Fruit fly (Drosophila melanogaster) whole organism, embryonic: ENCODE results near the gene CG34282.

ENCODE experiments used
- CG10366 ChIP-seq: fragments of 200-800 bp; sonication (Bioruptor generic); IDR thresholded peaks from 2 replicates; pipeline ENCODE4 v1.3.6; 2022; ENCODE audit warnings: missing biosample characterization, missing genetic modification characterization
- CG11085 ChIP-seq: fragments of 200-800 bp; sonication (Bioruptor generic); IDR thresholded peaks from 2 replicates; pipeline ENCODE4 v1.3.6; 2022; ENCODE audit warnings: missing biosample characterization, missing genetic modification characterization
- CG11093 ChIP-seq: fragments of 200-800 bp; sonication (Bioruptor generic); IDR thresholded peaks from 3 replicates; pipeline ENCODE4 v1.3.6; 2022; ENCODE audit warnings: missing biosample characterization, missing genetic modification characterization
- CG12299 ChIP-seq: fragments of 200-800 bp; sonication (Bioruptor generic); optimal IDR thresholded peaks from 2 replicates; lab custom pipeline; 2018; ENCODE audit warnings: missing biosample characterization, mild to moderate bottlenecking, missing genetic modification characterization
- CG13123 ChIP-seq: fragments of 200-800 bp; sonication (Bioruptor generic); optimal IDR thresholded peaks from 2 replicates; lab custom pipeline; 2016; ENCODE audit warnings: missing biosample characterization, missing genetic modification characterization
- CG14710 ChIP-seq: fragments of 200-800 bp; sonication (Bioruptor generic); optimal IDR thresholded peaks from 3 replicates; lab custom pipeline; 2019; ENCODE audit warnings: missing biosample characterization, mild to moderate bottlenecking, missing genetic modification characterization, moderate library complexity
- CG15696 ChIP-seq: fragments of 200-800 bp; sonication (Bioruptor generic); optimal IDR thresholded peaks from 2 replicates; lab custom pipeline; 2019; ENCODE audit warnings: missing biosample characterization, mild to moderate bottlenecking, missing genetic modification characterization, moderate library complexity
- CG17359 ChIP-seq: fragments of 200-800 bp; sonication (Bioruptor generic); optimal IDR thresholded peaks from 3 replicates; lab custom pipeline; 2018; ENCODE audit warnings: missing biosample characterization, mild to moderate bottlenecking, missing genetic modification characterization, moderate library complexity
- CG17612 ChIP-seq: fragments of 200-800 bp; sonication (Bioruptor generic); IDR thresholded peaks from 2 replicates; pipeline ENCODE4 v1.3.6; 2022; ENCODE audit warnings: missing biosample characterization, missing genetic modification characterization
- CG18599 ChIP-seq: fragments of 200-800 bp; sonication (Bioruptor generic); optimal IDR thresholded peaks from 3 replicates; lab custom pipeline; 2017; ENCODE audit warnings: missing biosample characterization, missing genetic modification characterization, mild to moderate bottlenecking, moderate library complexity, missing genetic modification reagents
- CG2678 ChIP-seq: fragments of 200-800 bp; sonication (Bioruptor generic); optimal IDR thresholded peaks from 3 replicates; lab custom pipeline; 2019; ENCODE audit warnings: missing biosample characterization, mild to moderate bottlenecking, missing genetic modification characterization, moderate library complexity
- CG3163 ChIP-seq: fragments of 200-800 bp; sonication (Bioruptor generic); optimal IDR thresholded peaks from 3 replicates; lab custom pipeline; 2016; ENCODE audit warnings: missing biosample characterization, missing genetic modification characterization
- CG33557 ChIP-seq: fragments of 200-800 bp; sonication (Bioruptor generic); optimal IDR thresholded peaks from 2 replicates; lab custom pipeline; 2019; ENCODE audit warnings: missing biosample characterization, mild to moderate bottlenecking, missing genetic modification characterization, moderate library complexity
- CG3407 ChIP-seq: fragments of 200-800 bp; sonication (Bioruptor generic); optimal IDR thresholded peaks from 2 replicates; lab custom pipeline; 2018; ENCODE audit warnings: missing biosample characterization, mild to moderate bottlenecking, missing genetic modification characterization
- CG4282 ChIP-seq: fragments of 200-800 bp; sonication (Bioruptor generic); optimal IDR thresholded peaks from 2 replicates; lab custom pipeline; 2016; ENCODE audit warnings: missing biosample characterization, missing genetic modification characterization
- CG4424 ChIP-seq: fragments of 200-800 bp; sonication (Bioruptor generic); optimal IDR thresholded peaks from 3 replicates; lab custom pipeline; 2016; ENCODE audit warnings: missing biosample characterization, missing genetic modification characterization
- CG5180 ChIP-seq: fragments of 200-800 bp; sonication (Bioruptor generic); optimal IDR thresholded peaks from 3 replicates; lab custom pipeline; 2017; ENCODE audit warnings: missing biosample characterization, missing genetic modification characterization, mild to moderate bottlenecking, moderate library complexity, missing genetic modification reagents
- CG6765 ChIP-seq: fragments of 200-800 bp; sonication (Bioruptor generic); optimal IDR thresholded peaks from 3 replicates; lab custom pipeline; 2017; ENCODE audit warnings: missing biosample characterization, mild to moderate bottlenecking, missing genetic modification characterization
- CG7839 ChIP-seq: fragments of 200-800 bp; sonication (Bioruptor generic); optimal IDR thresholded peaks from 3 replicates; lab custom pipeline; 2018; ENCODE audit warnings: missing biosample characterization, mild to moderate bottlenecking, missing genetic modification characterization, moderate library complexity
- CG8388 ChIP-seq: fragments of 200-800 bp; sonication (Bioruptor generic); optimal IDR thresholded peaks from 2 replicates; lab custom pipeline; 2019; ENCODE audit warnings: missing biosample characterization, mild to moderate bottlenecking, missing genetic modification characterization, moderate library complexity
- CG9437 ChIP-seq: fragments of 200-800 bp; sonication (Bioruptor generic); optimal IDR thresholded peaks from 2 replicates; lab custom pipeline; 2018; ENCODE audit warnings: missing biosample characterization, mild to moderate bottlenecking, missing genetic modification characterization
- CoRest ChIP-seq: fragments of 200-800 bp; sonication (Bioruptor generic); optimal IDR thresholded peaks from 3 replicates; lab custom pipeline; 2018; ENCODE audit warnings: missing biosample characterization, mild to moderate bottlenecking, missing genetic modification characterization, moderate library complexity
- D19A ChIP-seq: fragments of 200-800 bp; optimal IDR thresholded peaks from 3 replicates; lab custom pipeline; 2019; ENCODE audit warnings: missing biosample characterization, mild to moderate bottlenecking, missing genetic modification characterization, moderate library complexity
- Dll ChIP-seq: fragments of 200-800 bp; sonication (Bioruptor generic); IDR thresholded peaks from 4 replicates; pipeline ENCODE4 v1.3.6; 2022; ENCODE audit warnings: missing biosample characterization, missing genetic modification characterization; ENCODE audit not compliant: partially characterized antibody
- Gsc ChIP-seq: fragments of 200-800 bp; sonication (Bioruptor generic); IDR thresholded peaks from 2 replicates; pipeline ENCODE4 v1.3.6; 2022; ENCODE audit warnings: missing biosample characterization, missing genetic modification characterization
- Hr51 ChIP-seq, 2 experiments: fragments of 200-800 bp; sonication (Bioruptor generic); optimal IDR thresholded peaks; 2 replicates in 1 of 2; 3 replicates in 1 of 2; lab custom pipeline; 2016 to 2018; ENCODE audit warnings: missing biosample characterization in 2 of 2, missing genetic modification characterization in 2 of 2, mild to moderate bottlenecking in 1 of 2, moderate library complexity in 1 of 2
- NFAT ChIP-seq: fragments of 200-800 bp; sonication (Bioruptor generic); IDR thresholded peaks from 2 replicates; pipeline ENCODE4 v1.3.6; 2022; ENCODE audit warnings: missing biosample characterization, missing genetic modification characterization
- Nf-YB ChIP-seq: fragments of 200-800 bp; sonication (Bioruptor generic); optimal IDR thresholded peaks from 3 replicates; lab custom pipeline; 2019; ENCODE audit warnings: missing biosample characterization, mild to moderate bottlenecking, missing genetic modification characterization, moderate library complexity
- Pdp1 ChIP-seq, 2 experiments: fragments of 200-800 bp; sonication (Bioruptor generic); optimal IDR thresholded peaks; 3 replicates each; lab custom pipeline; 2016; ENCODE audit warnings: missing biosample characterization in 2 of 2, missing genetic modification characterization in 2 of 2, mild to moderate bottlenecking in 1 of 2, moderate library complexity in 1 of 2
- Ptx1 ChIP-seq: fragments of 200-800 bp; sonication (Bioruptor generic); IDR thresholded peaks from 2 replicates; pipeline ENCODE4 v1.3.6; 2022; ENCODE audit warnings: missing biosample characterization, missing genetic modification characterization
- Ssrp ChIP-seq: fragments of 200-800 bp; sonication (Bioruptor generic); optimal IDR thresholded peaks from 2 replicates; lab custom pipeline; 2018; ENCODE audit warnings: missing biosample characterization, mild to moderate bottlenecking, missing genetic modification characterization, moderate library complexity
- al ChIP-seq: fragments of 200-800 bp; sonication (Bioruptor generic); IDR thresholded peaks from 2 replicates; pipeline ENCODE4 v1.3.6; 2022; ENCODE audit warnings: missing biosample characterization, missing genetic modification characterization
- bab2 ChIP-seq: fragments of 200-800 bp; sonication (Bioruptor generic); optimal IDR thresholded peaks from 2 replicates; lab custom pipeline; 2016; ENCODE audit warnings: missing biosample characterization, missing genetic modification characterization
- bbx ChIP-seq: fragments of 200-800 bp; sonication (Bioruptor generic); IDR thresholded peaks from 2 replicates; pipeline ENCODE4 v1.3.6; 2022; ENCODE audit warnings: missing biosample characterization, missing genetic modification characterization; ENCODE audit not compliant: partially characterized antibody
- chinmo ChIP-seq: fragments of 200-800 bp; sonication (Bioruptor generic); IDR thresholded peaks from 4 replicates; pipeline ENCODE4 v1.3.6; 2022; ENCODE audit warnings: missing biosample characterization, missing genetic modification characterization; ENCODE audit not compliant: partially characterized antibody
- dmrt99B ChIP-seq: fragments of 200-800 bp; sonication (Bioruptor generic); optimal IDR thresholded peaks from 2 replicates; lab custom pipeline; 2018; ENCODE audit warnings: missing biosample characterization, mild to moderate bottlenecking, missing genetic modification characterization, moderate library complexity
- dysf ChIP-seq: fragments of 200-800 bp; sonication (Bioruptor generic); IDR thresholded peaks from 3 replicates; pipeline ENCODE4 v1.3.6; 2022; ENCODE audit warnings: missing biosample characterization, missing genetic modification characterization
- esg ChIP-seq: fragments of 200-800 bp; sonication (Bioruptor generic); conservative IDR thresholded peaks from 2 replicates; pipeline ENCODE4 v1.3.6; 2022; ENCODE audit warnings: missing biosample characterization, missing genetic modification characterization
- ind ChIP-seq: fragments of 200-800 bp; sonication (Bioruptor generic); optimal IDR thresholded peaks from 3 replicates; lab custom pipeline; 2016; ENCODE audit warnings: missing biosample characterization, missing genetic modification characterization
- ken ChIP-seq: fragments of 200-800 bp; sonication (Bioruptor generic); IDR thresholded peaks from 3 replicates; pipeline ENCODE4 v1.3.6; 2022; ENCODE audit warnings: missing biosample characterization, missing genetic modification characterization
- klu ChIP-seq: fragments of 200-800 bp; sonication (Bioruptor generic); IDR thresholded peaks from 2 replicates; pipeline ENCODE4 v1.3.6; 2022; ENCODE audit warnings: missing biosample characterization, missing genetic modification characterization
- mirr ChIP-seq: fragments of 200-800 bp; sonication (Bioruptor generic); optimal IDR thresholded peaks from 3 replicates; lab custom pipeline; 2018; ENCODE audit warnings: missing biosample characterization, mild to moderate bottlenecking, missing genetic modification characterization
- oc ChIP-seq: fragments of 200-800 bp; sonication (Bioruptor generic); optimal IDR thresholded peaks from 2 replicates; lab custom pipeline; 2018; ENCODE audit warnings: missing biosample characterization, mild to moderate bottlenecking, missing genetic modification characterization, moderate library complexity
- pum ChIP-seq: fragments of 200-800 bp; sonication (Bioruptor generic); optimal IDR thresholded peaks from 2 replicates; lab custom pipeline; 2016; ENCODE audit warnings: missing biosample characterization, missing genetic modification characterization
- run ChIP-seq: fragments of 200-800 bp; sonication (Bioruptor generic); optimal IDR thresholded peaks from 3 replicates; lab custom pipeline; 2018; ENCODE audit warnings: missing biosample characterization, mild to moderate bottlenecking, missing genetic modification characterization
- sd ChIP-seq: fragments of 200-800 bp; sonication (Bioruptor generic); optimal IDR thresholded peaks from 3 replicates; lab custom pipeline; 2018; ENCODE audit warnings: missing biosample characterization, mild to moderate bottlenecking, missing genetic modification characterization, moderate library complexity
- ttk ChIP-seq: fragments of 200-800 bp; sonication (Bioruptor generic); IDR thresholded peaks from 2 replicates; pipeline ENCODE4 v2.1.2; 2022; ENCODE audit warnings: missing biosample characterization, missing genetic modification characterization

CG34282 gene

dm6 chr3R:18670441-18671111 lies 24.5 kb upstream of the CG34282 start (continued):
- TF ChIP-seq CG17359 (tag; lab: Kevin White, UChicago) (peak; percentile 49), oc (tag; lab: Kevin White, UChicago) (peak; percentile 3), klu (peak; percentile 20; the same call in 1 of the 2 replicates), sd (tag; lab: Kevin White, UChicago) (no peak), CG12299 (peak; percentile 47), CG5180 (GFP tag; lab: Kevin White, UChicago) (peak; percentile 14), mirr (GFP tag; lab: Kevin White, UChicago) (no peak), ttk (GFP tag; lab: Robert Waterston, UW) (0 out of 2 replicates have a peak, but pooled peaks have one; percentile 29), esg (GFP tag; lab: Robert Waterston, UW) (0 out of 2 replicates have a peak, but pooled peaks have one; percentile 20), CG33557 (GFP tag; lab: Kevin White, UChicago) (peak; percentile 14), CoRest (tag; lab: Kevin White, UChicago) (peak; percentile 67), CG3163 (GFP tag; lab: Kevin White, UChicago) (no peak), Pdp1 (GFP tag; optimal IDR thresholded peaks at IDR 0.05; lab: Kevin White, UChicago) (peak in 1 of 2 experiments; percentile 51), CG13123 (no peak), dysf (GFP tag; lab: Robert Waterston, UW) (0 out of 3 replicates have a peak, but pooled peaks have one; percentile 35), CG18599 (GFP tag; lab: Kevin White, UChicago) (peak; percentile 20), Nf-YB (peak; percentile 22), CG9437 (GFP tag; lab: Kevin White, UChicago) (peak; percentile 14), dmrt99B (tag; lab: Kevin White, UChicago) (peak; percentile 80), CG11085 (GFP tag; lab: Robert Waterston, UW) (0 out of 2 replicates have a peak, but pooled peaks have one; percentile 31), D19A (peak; percentile 16), CG14710 (tag; lab: Kevin White, UChicago) (peak; percentile 12), CG15696 (tag; lab: Kevin White, UChicago) (peak; percentile 67), bab2 (peak; percentile 64), Ptx1 (GFP tag; lab: Robert Waterston, UW) (peak; percentile 40), ind (peak; percentile 69), bbx (GFP tag; lab: Robert Waterston, UW) (no peak), CG4282 (GFP tag; lab: Kevin White, UChicago) (no peak), CG17612 (GFP tag; lab: Robert Waterston, UW) (no peak), run (tag; lab: Kevin White, UChicago) (peak; percentile 33), Gsc (GFP tag; lab: Robert Waterston, UW) (no peak), NFAT (GFP tag; lab: Robert Waterston, UW) (peak; percentile 10; the same call in 1 of the 2 replicates), CG6765 (GFP tag; lab: Kevin White, UChicago) (peak; percentile 8), CG11093 (GFP tag; lab: Robert Waterston, UW) (0 out of 3 replicates have a peak, but pooled peaks have one; percentile 37), Dll (GFP tag; lab: Robert Waterston, UW) (0 out of 4 replicates have a peak, but pooled peaks have one; percentile 31), chinmo (GFP tag; lab: Robert Waterston, UW) (0 out of 4 replicates have a peak, but pooled peaks have one; percentile 19), pum (GFP tag; lab: Kevin White, UChicago) (peak; percentile 43), CG4424 (GFP tag; lab: Kevin White, UChicago) (peak; percentile 38), CG7839 (tag; lab: Kevin White, UChicago) (peak; percentile 91), Ssrp (tag; lab: Kevin White, UChicago) (peak; percentile 58), CG10366 (no peak), ken (GFP tag; lab: Robert Waterston, UW) (peak; percentile 39; the same call in 1 of the 3 replicates), al (GFP tag; lab: Robert Waterston, UW) (no peak), CG3407 (GFP tag; lab: Kevin White, UChicago) (peak; percentile 29), CG8388 (GFP tag; lab: Kevin White, UChicago) (peak; percentile 76), CG2678 (tag; lab: Kevin White, UChicago) (peak; percentile 91), Hr51 (GFP tag; optimal IDR thresholded peaks at IDR 0.05; lab: Kevin White, UChicago) (peak in 1 of 2 experiments; percentile 57)
